Worm (Caenorhabditis elegans) whole organism, mixed stage, embryonic: ENCODE measurements around the gene srh-45.

ENCODE experiments used
- lin-13 ChIP-seq: fragments of 150-350 bp; optimal IDR thresholded peaks from 2 replicates; lab custom pipeline; 2014; ENCODE audit warnings: missing biosample characterization, missing genetic modification characterization
- nhr-76 ChIP-seq: sonication (generic microtip); optimal IDR thresholded peaks from 2 replicates; lab custom pipeline; 2017; ENCODE audit warnings: missing biosample characterization, missing genetic modification characterization
- unc-120 ChIP-seq: sonication (generic microtip); optimal IDR thresholded peaks from 2 replicates; lab custom pipeline; 2017; ENCODE audit warnings: missing genetic modification characterization, missing compliant biosample characterization; ENCODE audit not compliant: poor library complexity, severe bottlenecking

ce11 chrV:11352893-11353292 is 48.1 kb upstream of the srh-45 start, which contains the start of gene npr-25:
- TF ChIP-seq nhr-76 = no peak
- TF ChIP-seq unc-120 = no peak
- TF ChIP-seq lin-13 (tag; lab: Kevin White, UChicago) = no peak
